Worm (Caenorhabditis elegans) whole organism, L1 larva: ENCODE measurements around the gene Y37H2A.7.

Source experiments
- F16B12.6 ChIP-seq: fragments of 150-350 bp; optimal IDR thresholded peaks from 2 replicates; lab custom pipeline; 2014; ENCODE audit warnings: missing biosample characterization, missing genetic modification characterization
- aha-1 ChIP-seq: fragments of 150-350 bp; optimal IDR thresholded peaks from 2 replicates; lab custom pipeline; 2014; ENCODE audit warnings: missing biosample characterization, missing genetic modification characterization
- ceh-63 ChIP-seq: fragments of 200-800 bp; sonication (Bioruptor generic); optimal IDR thresholded peaks from 2 replicates; lab custom pipeline; 2018; ENCODE audit warnings: mild to moderate bottlenecking, missing genetic modification characterization, missing compliant biosample characterization
- ceh-8 ChIP-seq: fragments of 200-800 bp; sonication (Bioruptor generic); optimal IDR thresholded peaks from 2 replicates; lab custom pipeline; 2018; ENCODE audit warnings: mild to moderate bottlenecking, missing genetic modification characterization, moderate library complexity, missing compliant biosample characterization
- ceh-88 ChIP-seq: fragments of 200-800 bp; sonication (Bioruptor generic); IDR thresholded peaks from 2 replicates; pipeline ENCODE4 v1.3.6; 2022; ENCODE audit warnings: missing genetic modification characterization, missing compliant biosample characterization
- ceh-90 ChIP-seq: sonication (generic microtip); optimal IDR thresholded peaks from 2 replicates; lab custom pipeline; 2016; ENCODE audit warnings: missing genetic modification characterization, missing compliant biosample characterization
- ces-1 ChIP-seq: fragments of 150-350 bp; optimal IDR thresholded peaks from 2 replicates; lab custom pipeline; 2014; ENCODE audit warnings: missing biosample characterization, missing genetic modification reagents, missing genetic modification characterization
- dsc-1 ChIP-seq: sonication (generic microtip); optimal IDR thresholded peaks from 2 replicates; lab custom pipeline; 2016; ENCODE audit warnings: mild to moderate bottlenecking, missing genetic modification characterization, missing compliant biosample characterization
- efl-3 ChIP-seq: fragments of 200-800 bp; sonication (Bioruptor generic); optimal IDR thresholded peaks from 2 replicates; lab custom pipeline; 2018; ENCODE audit warnings: mild to moderate bottlenecking, missing genetic modification characterization, missing compliant biosample characterization
- egl-13 ChIP-seq: sonication (generic microtip); optimal IDR thresholded peaks from 2 replicates; lab custom pipeline; 2016; ENCODE audit warnings: missing genotype, missing genetic modification reagents, missing genetic modification characterization, missing compliant biosample characterization
- elt-2 ChIP-seq: sonication (generic microtip); optimal IDR thresholded peaks from 2 replicates; lab custom pipeline; 2016; ENCODE audit warnings: missing genetic modification characterization, mild to moderate bottlenecking, inconsistent platforms, missing compliant biosample characterization, missing genetic modification reagents
- ets-5 ChIP-seq: fragments of 200-800 bp; sonication (Bioruptor generic); IDR thresholded peaks from 2 replicates; pipeline ENCODE4 v1.3.6; 2022; ENCODE audit warnings: missing genetic modification characterization, missing compliant biosample characterization
- fkh-10 ChIP-seq: sonication (generic microtip); optimal IDR thresholded peaks from 2 replicates; lab custom pipeline; 2017; ENCODE audit warnings: missing biosample characterization, missing genetic modification reagents, missing genetic modification characterization
- fkh-4 ChIP-seq: sonication (generic microtip); optimal IDR thresholded peaks from 2 replicates; lab custom pipeline; 2016; ENCODE audit warnings: missing compliant biosample characterization, missing genetic modification characterization, borderline replicate concordance
- irx-1 ChIP-seq: sonication (generic microtip); optimal IDR thresholded peaks from 2 replicates; lab custom pipeline; 2016; ENCODE audit warnings: missing genetic modification characterization, missing compliant biosample characterization
- jun-1 ChIP-seq: fragments of 150-350 bp; optimal IDR thresholded peaks from 2 replicates; lab custom pipeline; 2014; ENCODE audit warnings: missing biosample characterization, missing genetic modification reagents, missing genetic modification characterization
- lin-15B ChIP-seq: fragments of 150-350 bp; sonication (generic microtip); optimal IDR thresholded peaks from 3 replicates; lab custom pipeline; 2014; ENCODE audit warnings: missing biosample characterization, missing genetic modification characterization
- lin-35 ChIP-seq, 2 experiments: fragments of 150-350 bp; optimal IDR thresholded peaks; 2 replicates each; lab custom pipeline; 2014; ENCODE audit warnings: missing biosample characterization in 2 of 2, missing genetic modification characterization in 2 of 2, missing genetic modification reagents in 2 of 2
- lin-39 ChIP-seq: fragments of 150-350 bp; optimal IDR thresholded peaks from 2 replicates; lab custom pipeline; 2014; ENCODE audit warnings: missing biosample characterization, missing genetic modification reagents, missing genetic modification characterization
- lsy-2 ChIP-seq, 2 experiments: fragments of 150-350 bp; optimal IDR thresholded peaks; 2 replicates each; lab custom pipeline; 2014; ENCODE audit warnings: missing biosample characterization in 2 of 2, missing genetic modification characterization in 2 of 2
- mab-9 ChIP-seq: fragments of 200-800 bp; sonication (Bioruptor generic); IDR thresholded peaks from 2 replicates; pipeline ENCODE4 v1.3.6; 2022; ENCODE audit warnings: missing genetic modification reagents, missing genetic modification characterization, missing compliant biosample characterization
- mef-2 ChIP-seq: fragments of 150-350 bp; optimal IDR thresholded peaks from 2 replicates; lab custom pipeline; 2014; ENCODE audit warnings: missing biosample characterization, missing genetic modification characterization
- nhr-11 ChIP-seq: fragments of 150-350 bp; optimal IDR thresholded peaks from 2 replicates; lab custom pipeline; 2014; ENCODE audit warnings: missing biosample characterization, missing genetic modification characterization
- nhr-19 ChIP-seq: fragments of 200-800 bp; sonication (Bioruptor generic); conservative IDR thresholded peaks from 2 replicates; pipeline ENCODE4 v1.3.6; 2022; ENCODE audit warnings: missing genetic modification characterization, missing compliant biosample characterization
- nhr-28 ChIP-seq: fragments of 150-350 bp; optimal IDR thresholded peaks from 2 replicates; lab custom pipeline; 2014; ENCODE audit warnings: missing biosample characterization, missing genetic modification characterization
- nhr-47 ChIP-seq: sonication (generic microtip); optimal IDR thresholded peaks from 2 replicates; lab custom pipeline; 2016; ENCODE audit warnings: mild to moderate bottlenecking, missing genetic modification characterization, moderate library complexity, missing compliant biosample characterization
- nhr-76 ChIP-seq: sonication (generic microtip); optimal IDR thresholded peaks from 2 replicates; lab custom pipeline; 2017; ENCODE audit warnings: missing biosample characterization, missing genetic modification characterization
- nhr-84 ChIP-seq: sonication (generic microtip); optimal IDR thresholded peaks from 2 replicates; lab custom pipeline; 2017; ENCODE audit warnings: missing biosample characterization, missing genetic modification characterization
- nhr-85 ChIP-seq: sonication (generic microtip); peaks from one replicate; lab custom pipeline; 2016; ENCODE audit warnings: missing genetic modification characterization, inconsistent platforms, missing compliant biosample characterization
- nhr-90 ChIP-seq: sonication (generic microtip); optimal IDR thresholded peaks from 2 replicates; lab custom pipeline; 2016; ENCODE audit warnings: mild to moderate bottlenecking, missing genetic modification characterization, missing compliant biosample characterization; ENCODE audit not compliant: poor library complexity
- snpc-4 ChIP-seq: fragments of 150-350 bp; optimal IDR thresholded peaks from 2 replicates; lab custom pipeline; 2014; ENCODE audit warnings: missing biosample characterization, missing genetic modification characterization
- sox-4 ChIP-seq: sonication (generic microtip); optimal IDR thresholded peaks from 2 replicates; lab custom pipeline; 2016; ENCODE audit warnings: missing genetic modification characterization, missing compliant biosample characterization
- sptf-1 ChIP-seq: fragments of 150-350 bp; optimal IDR thresholded peaks from 2 replicates; lab custom pipeline; 2014; ENCODE audit warnings: missing biosample characterization, missing genetic modification characterization
- swsn-7 ChIP-seq: sonication (generic microtip); optimal IDR thresholded peaks from 2 replicates; lab custom pipeline; 2016; ENCODE audit warnings: missing genetic modification characterization, missing compliant biosample characterization
- unc-98 ChIP-seq: fragments of 200-800 bp; sonication (Bioruptor generic); IDR thresholded peaks from 2 replicates; pipeline ENCODE4 v1.3.6; 2022; ENCODE audit warnings: missing genetic modification characterization, missing compliant biosample characterization
- vab-15 ChIP-seq: sonication (generic microtip); optimal IDR thresholded peaks from 2 replicates; lab custom pipeline; 2017; ENCODE audit warnings: missing genotype, mild to moderate bottlenecking, missing genetic modification characterization, missing compliant biosample characterization
- xbp-1 ChIP-seq: sonication (generic microtip); optimal IDR thresholded peaks from 2 replicates; lab custom pipeline; 2016; ENCODE audit warnings: missing genetic modification characterization, missing compliant biosample characterization
- zip-4 ChIP-seq: fragments of 200-800 bp; sonication (Bioruptor generic); optimal IDR thresholded peaks from 2 replicates; lab custom pipeline; 2018; ENCODE audit warnings: mild to moderate bottlenecking, missing genetic modification characterization, moderate library complexity, missing compliant biosample characterization
- ztf-4 ChIP-seq: fragments of 150-350 bp; optimal IDR thresholded peaks from 2 replicates; lab custom pipeline; 2014; ENCODE audit warnings: missing biosample characterization, missing genetic modification characterization

Gene Y37H2A.7

DNA sequence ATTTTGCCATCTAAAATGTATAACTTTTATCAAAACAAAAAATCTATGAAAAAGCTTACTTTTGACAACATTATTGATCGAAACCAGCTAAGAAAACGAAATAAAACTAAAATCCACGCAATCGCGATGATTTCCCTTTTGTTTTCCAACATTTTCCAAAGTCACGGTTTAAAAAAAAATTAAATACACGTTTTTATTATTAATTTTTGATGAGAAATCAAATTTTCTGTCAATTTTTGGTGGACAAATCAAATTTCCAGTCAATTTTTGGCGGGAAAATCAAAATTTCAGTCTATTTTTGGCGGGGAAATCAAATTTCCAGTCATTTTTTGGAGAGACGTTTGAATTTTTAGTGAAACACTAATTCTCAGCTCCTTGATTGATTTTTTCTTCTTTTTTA, 30.5 kb upstream of the Y37H2A.7 start, which contains the start of gene C14A6.5:
Gene C14A6.5 (minus strand): TSS at position 101 of the 400 bp plus-strand sequence.
- TF ChIP-seq nhr-85 (no peak), egl-13 (tag; lab: Kevin White, UChicago) (no peak), ceh-63 (GFP tag; lab: Kevin White, UChicago) (no peak), vab-15 (no peak), unc-98 (GFP tag; lab: Robert Waterston, UW) (no peak), nhr-28 (tag; lab: Kevin White, UChicago) (no peak)

DNA sequence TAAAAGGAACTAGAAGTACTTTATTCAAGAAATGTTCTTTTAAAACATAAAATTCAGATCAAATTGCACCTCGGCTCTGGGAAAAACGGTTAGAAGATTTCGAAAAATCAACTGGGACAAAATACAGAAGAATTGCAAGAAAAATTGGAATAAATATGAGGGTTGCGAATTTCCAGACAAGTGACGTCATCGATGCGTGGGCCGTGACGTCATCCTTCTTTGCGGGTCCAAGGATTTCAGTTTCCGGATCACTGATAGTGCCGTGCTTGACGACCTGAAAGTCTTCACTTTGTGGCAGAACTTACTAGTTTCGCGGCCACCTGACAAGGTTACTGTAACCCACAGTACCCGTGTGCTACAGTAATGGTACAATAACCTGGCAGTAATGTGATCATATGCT, 29.2 kb upstream of the Y37H2A.7 start:
- TF ChIP-seq ces-1 (GFP tag; lab: Kevin White, UChicago), result no peak
- no peak for TF ChIP-seq sox-4
- no peak for TF ChIP-seq ceh-90 (tag; lab: Kevin White, UChicago)
- no peak for TF ChIP-seq dsc-1 (tag; lab: Kevin White, UChicago)
- no peak for TF ChIP-seq efl-3
- no peak for TF ChIP-seq elt-2 (tag; lab: Kevin White, UChicago)
- no peak for TF ChIP-seq zip-4
- TF ChIP-seq irx-1 (tag; lab: Kevin White, UChicago), result no peak
- TF ChIP-seq aha-1 (tag; lab: Kevin White, UChicago), result no peak
- no peak for TF ChIP-seq jun-1 (tag; lab: Kevin White, UChicago)
- TF ChIP-seq snpc-4 (tag; lab: Kevin White, UChicago), result no peak
- TF ChIP-seq mab-9, result no peak
- no peak for TF ChIP-seq lsy-2 (tag; optimal IDR thresholded peaks at IDR 0.05; lab: Kevin White, UChicago)
- TF ChIP-seq ceh-8, result no peak

DNA sequence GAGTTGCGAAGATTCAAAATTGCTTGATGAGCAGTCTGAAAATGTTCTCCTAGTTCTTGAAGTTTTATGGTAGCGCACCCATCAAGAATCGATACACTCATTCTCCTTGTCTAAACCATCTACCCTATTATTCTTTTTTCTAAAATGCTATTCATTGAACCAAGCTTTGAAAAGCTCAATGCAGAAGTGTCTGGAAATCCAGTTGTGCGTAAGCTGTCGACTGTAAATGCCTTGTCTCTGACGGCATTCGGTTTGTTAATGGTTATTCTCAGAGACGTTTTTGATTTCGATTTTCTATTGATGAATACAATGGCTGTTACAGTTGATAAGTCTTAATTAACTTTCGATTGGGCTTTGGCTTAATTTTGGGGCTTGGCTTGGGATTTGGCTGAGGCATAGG, 28.3 kb upstream of the Y37H2A.7 start, which contains the start of gene C14A6.12:
Gene C14A6.12 (minus strand): TSS at position 101 of the 400 bp plus-strand sequence.
- TF ChIP-seq dsc-1 (tag; lab: Kevin White, UChicago) (no peak), xbp-1 (tag; lab: Kevin White, UChicago) (no peak), lin-39 (no peak), nhr-90 (no peak), nhr-19 (GFP tag; lab: Robert Waterston, UW) (no peak), F16B12.6 (tag; lab: Kevin White, UChicago) (no peak), lin-15B (tag; lab: Kevin White, UChicago) (no peak), sptf-1 (tag; lab: Kevin White, UChicago) (no peak), nhr-47 (no peak), vab-15 (no peak), nhr-85 (no peak), nhr-76 (no peak), nhr-84 (tag; lab: Kevin White, UChicago) (no peak), swsn-7 (no peak), ceh-8 (no peak), ztf-4 (tag; lab: Kevin White, UChicago) (no peak), ets-5 (GFP tag; lab: Robert Waterston, UW) (no peak)

DNA sequence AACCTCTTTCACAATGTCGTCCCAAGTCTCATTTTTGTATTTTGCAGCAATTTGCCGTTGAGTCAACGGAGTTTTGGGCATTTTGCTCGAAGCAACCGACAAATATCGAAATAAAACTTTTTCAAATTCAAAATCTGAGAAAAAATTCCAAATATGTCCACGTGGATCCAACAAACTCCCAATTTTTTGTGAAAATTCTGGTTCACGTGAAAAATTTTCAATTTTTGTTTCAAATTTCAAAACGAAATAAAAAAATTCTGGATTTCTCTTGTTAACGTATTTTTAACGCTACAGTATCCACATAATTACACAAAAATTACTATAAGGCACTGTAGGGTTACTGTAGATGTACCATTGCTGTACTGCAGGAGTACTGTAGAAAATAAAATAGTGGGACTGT, 26.9 kb upstream of the Y37H2A.7 start, which contains the start of gene C14A6.13:
Gene C14A6.13 (minus strand): TSS at position 101 of the 400 bp plus-strand sequence.
- TF ChIP-seq lin-35 (GFP tag; optimal IDR thresholded peaks at IDR 0.05; lab: Kevin White, UChicago), result no peak
- no peak for TF ChIP-seq fkh-4
- TF ChIP-seq nhr-47, result no peak
- no peak for TF ChIP-seq nhr-11
- no peak for TF ChIP-seq mef-2 (tag; lab: Kevin White, UChicago)
- TF ChIP-seq ceh-88 (GFP tag; lab: Robert Waterston, UW), result no peak
- TF ChIP-seq fkh-10 (GFP tag; lab: Kevin White, UChicago), result no peak
